Worm (Caenorhabditis elegans) whole organism, L1 larva: ENCODE results near the gene popl-1.

Source experiments
- ceh-82 ChIP-seq, 3 experiments: fragments of 150-350 bp in 1 of 3; sonication (generic microtip) in 2 of 3; optimal IDR thresholded peaks; 2 replicates each; lab custom pipeline; 2014 to 2017; ENCODE audit warnings: missing biosample characterization in 3 of 3, missing genetic modification characterization in 3 of 3
- ceh-88 ChIP-seq: fragments of 200-800 bp; sonication (Bioruptor generic); IDR thresholded peaks from 2 replicates; pipeline ENCODE4 v1.3.6; 2022; ENCODE audit warnings: missing genetic modification characterization, missing compliant biosample characterization
- fkh-4 ChIP-seq: sonication (generic microtip); optimal IDR thresholded peaks from 2 replicates; lab custom pipeline; 2016; ENCODE audit warnings: missing compliant biosample characterization, missing genetic modification characterization, borderline replicate concordance
- lin-13 ChIP-seq: fragments of 150-350 bp; optimal IDR thresholded peaks from 2 replicates; lab custom pipeline; 2014; ENCODE audit warnings: missing biosample characterization, missing genetic modification reagents, missing genetic modification characterization
- mep-1 ChIP-seq: fragments of 150-350 bp; optimal IDR thresholded peaks from 2 replicates; lab custom pipeline; 2014; ENCODE audit warnings: missing biosample characterization, missing genetic modification characterization
- nhr-71 ChIP-seq: sonication (generic microtip); optimal IDR thresholded peaks from 2 replicates; lab custom pipeline; 2016; ENCODE audit warnings: mild to moderate bottlenecking, missing genetic modification characterization, moderate library complexity, missing compliant biosample characterization
- nhr-76 ChIP-seq: sonication (generic microtip); optimal IDR thresholded peaks from 2 replicates; lab custom pipeline; 2017; ENCODE audit warnings: missing biosample characterization, missing genetic modification characterization
- nhr-77 ChIP-seq: fragments of 150-350 bp; optimal IDR thresholded peaks from 2 replicates; lab custom pipeline; 2014; ENCODE audit warnings: missing biosample characterization, missing genetic modification characterization
- skn-1 ChIP-seq: fragments of 150-350 bp; optimal IDR thresholded peaks from 2 replicates; lab custom pipeline; 2014; ENCODE audit warnings: missing biosample characterization, missing genetic modification characterization
- swsn-7 ChIP-seq: sonication (generic microtip); optimal IDR thresholded peaks from 2 replicates; lab custom pipeline; 2016; ENCODE audit warnings: missing genetic modification characterization, missing compliant biosample characterization
- unc-62 ChIP-seq: fragments of 150-350 bp; optimal IDR thresholded peaks from 2 replicates; lab custom pipeline; 2014; ENCODE audit warnings: missing biosample characterization, missing genetic modification reagents, missing genetic modification characterization
- unc-86 ChIP-seq: sonication (generic microtip); optimal IDR thresholded peaks from 2 replicates; lab custom pipeline; 2016; ENCODE audit warnings: missing genetic modification characterization, missing compliant biosample characterization
- xbp-1 ChIP-seq: sonication (generic microtip); optimal IDR thresholded peaks from 2 replicates; lab custom pipeline; 2016; ENCODE audit warnings: missing genetic modification characterization, missing compliant biosample characterization

ce11 chrIII:6381584-6382391 is 48.9 kb downstream of the popl-1 start, which contains the start of gene znf-622:
- TF ChIP-seq nhr-71 (no peak), lin-13 (GFP tag; lab: Kevin White, UChicago) (no peak), ceh-82 (tag; optimal IDR thresholded peaks at IDR 0.05; lab: Kevin White, UChicago) (no peak), skn-1 (tag; lab: Kevin White, UChicago) (no peak), xbp-1 (tag; lab: Kevin White, UChicago) (no peak), unc-86 (tag; lab: Kevin White, UChicago) (no peak), nhr-76 (tag; lab: Kevin White, UChicago) (no peak), nhr-77 (tag; lab: Kevin White, UChicago) (no peak), mep-1 (tag; lab: Kevin White, UChicago) (no peak), ceh-88 (GFP tag; lab: Robert Waterston, UW) (no peak), unc-62 (no peak), fkh-4 (tag; lab: Kevin White, UChicago) (no peak), swsn-7 (tag; lab: Kevin White, UChicago) (no peak)
